Worm (Caenorhabditis elegans): ENCODE data around the gene vha-13.

vha-13 gene

ce11 chrV:14391830-14392229 is 40.3 kb downstream of the vha-13 start, which contains the start of gene C15H11.10:
Gene C15H11.10 (plus strand): TSS chrV:14392130.
- no peak for TF ChIP-seq B0310.2 (tag; optimal IDR thresholded peaks at IDR 0.05)
- no peak for TF ChIP-seq aly-1 (tag; optimal IDR thresholded peaks at IDR 0.05)
- no peak for TF ChIP-seq scrt-1 (GFP tag; IDR thresholded peaks at IDR 0.05)
- TF ChIP-seq hmg-4 (GFP tag; optimal IDR thresholded peaks at IDR 0.05): no peak
- TF ChIP-seq tbx-11 (GFP tag; IDR thresholded peaks at IDR 0.05): no peak
- no peak for TF ChIP-seq ceh-13 (GFP tag; optimal IDR thresholded peaks at IDR 0.05)
- no peak for TF ChIP-seq F13C5.2 (tag; optimal IDR thresholded peaks at IDR 0.05)
- no peak for TF ChIP-seq sea-1 (GFP tag; conservative IDR thresholded peaks at IDR 0.05)
- TF ChIP-seq ets-7 (tag; optimal IDR thresholded peaks at IDR 0.05): no peak
- TF ChIP-seq ceh-36 (tag; optimal IDR thresholded peaks at IDR 0.05): no peak
- no peak for TF ChIP-seq tbx-37 (GFP tag; conservative IDR thresholded peaks at IDR 0.05)
- no peak for TF ChIP-seq tra-4 (tag; optimal IDR thresholded peaks at IDR 0.05)
- TF ChIP-seq flt-1 (GFP tag; IDR thresholded peaks at IDR 0.05): no peak
- no peak for TF ChIP-seq hnd-1 (tag; optimal IDR thresholded peaks at IDR 0.05)
- no peak for TF ChIP-seq pes-1 (GFP tag; IDR thresholded peaks at IDR 0.05)

ce11 chrV:14393504-14393903 is 42.0 kb downstream of the vha-13 start, which contains the start of gene C15H11.1:
Gene C15H11.1 (plus strand): TSS chrV:14393804.
- TF ChIP-seq hnd-1 (tag; optimal IDR thresholded peaks at IDR 0.05): no peak

DNA sequence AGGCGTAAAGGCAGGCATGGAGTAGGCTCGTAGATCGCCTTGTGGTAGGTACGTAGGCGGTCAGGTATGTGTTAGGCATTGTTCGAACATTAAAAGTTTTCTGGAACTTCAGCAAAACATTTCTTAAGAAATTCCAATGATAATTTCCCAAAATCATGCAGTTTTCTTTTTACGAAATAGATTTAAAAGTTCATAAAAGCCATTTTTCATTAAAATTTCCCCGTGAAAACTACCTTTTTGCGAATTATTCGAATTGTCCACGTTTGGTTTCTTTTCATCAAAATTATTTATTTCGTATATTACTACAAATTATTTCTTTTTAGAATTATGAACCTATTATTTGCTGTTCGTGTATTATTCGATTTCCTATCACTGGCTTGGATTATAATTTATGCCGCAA is 43.2 kb downstream of the vha-13 start, which contains the start of gene C15H11.13:
C15H11.13 (plus strand) TSS at position 301 of the 400 bp plus-strand sequence.
- TF ChIP-seq hmbx-1 (tag; optimal IDR thresholded peaks at IDR 0.05): no peak
- no peak for TF ChIP-seq ets-7 (tag; optimal IDR thresholded peaks at IDR 0.05)

DNA sequence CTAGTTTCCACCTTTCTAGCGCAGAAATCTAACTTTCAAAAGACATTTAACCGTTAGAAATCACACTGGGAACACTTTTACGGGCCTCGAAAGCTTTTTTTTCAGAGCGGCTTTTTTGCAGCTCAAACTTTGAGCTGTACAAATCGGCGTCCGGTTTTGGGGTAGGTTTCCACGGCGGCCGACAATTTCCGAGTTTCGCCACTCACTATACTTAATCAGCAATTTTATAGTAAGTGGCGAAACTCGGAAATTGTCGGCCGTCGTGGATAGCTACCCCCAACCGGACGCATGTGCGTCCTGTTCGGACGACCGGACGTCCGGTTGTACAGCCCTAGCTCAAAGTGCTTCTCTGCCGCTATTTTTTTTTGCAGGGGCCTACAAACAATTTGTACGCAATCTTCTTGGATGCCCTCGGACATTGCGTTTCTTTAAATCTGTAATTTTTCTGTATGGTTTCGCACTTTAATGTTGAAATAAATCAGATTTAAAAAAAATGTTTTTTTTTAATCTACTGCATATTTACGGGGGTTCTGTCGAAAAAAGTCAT is 44.7 kb downstream of the vha-13 start:
- no peak for TF ChIP-seq hnd-1 (tag; optimal IDR thresholded peaks at IDR 0.05)
- no peak for TF ChIP-seq ceh-13 (GFP tag; optimal IDR thresholded peaks at IDR 0.05)
- no peak for TF ChIP-seq tbx-11 (GFP tag; IDR thresholded peaks at IDR 0.05)
- TF ChIP-seq hmbx-1 (tag; optimal IDR thresholded peaks at IDR 0.05): no peak
- no peak for TF ChIP-seq scrt-1 (GFP tag; IDR thresholded peaks at IDR 0.05)
- no peak for TF ChIP-seq flt-1 (GFP tag; IDR thresholded peaks at IDR 0.05)
- TF ChIP-seq tra-4 (tag; optimal IDR thresholded peaks at IDR 0.05): no peak
- TF ChIP-seq tbx-37 (GFP tag; conservative IDR thresholded peaks at IDR 0.05): no peak
- no peak for TF ChIP-seq hmg-4 (GFP tag; optimal IDR thresholded peaks at IDR 0.05)
- TF ChIP-seq pes-1 (GFP tag; IDR thresholded peaks at IDR 0.05): no peak
- TF ChIP-seq F13C5.2 (tag; optimal IDR thresholded peaks at IDR 0.05): no peak

Measured in whole organism, early embryonic.